Worm (Caenorhabditis elegans) whole organism, late embryonic: Measurements from ENCODE around the gene grd-4.

Experiments used
- ama-1 ChIP-seq: fragments of 150-350 bp; optimal IDR thresholded peaks from 2 replicates; lab custom pipeline; 2014
- ceh-9 ChIP-seq: sonication (generic microtip); optimal IDR thresholded peaks from 2 replicates; lab custom pipeline; 2016; ENCODE audit warnings: mild to moderate bottlenecking, missing genetic modification characterization, inconsistent platforms, missing compliant biosample characterization
- che-1 ChIP-seq: sonication (generic microtip); optimal IDR thresholded peaks from 2 replicates; lab custom pipeline; 2016; ENCODE audit warnings: mild to moderate bottlenecking, missing genetic modification characterization, missing compliant biosample characterization
- odd-2 ChIP-seq: sonication (generic microtip); optimal IDR thresholded peaks from 2 replicates; lab custom pipeline; 2017; ENCODE audit warnings: antibody characterized with exemption, mild to moderate bottlenecking, missing genetic modification characterization, missing compliant biosample characterization
- sox-4 ChIP-seq: sonication (generic microtip); optimal IDR thresholded peaks from 2 replicates; lab custom pipeline; 2017; ENCODE audit warnings: mild to moderate bottlenecking, missing genetic modification characterization, inconsistent platforms, missing compliant biosample characterization
- syd-9 ChIP-seq: sonication (generic microtip); optimal IDR thresholded peaks from 2 replicates; lab custom pipeline; 2016; ENCODE audit warnings: mild to moderate bottlenecking, missing genetic modification characterization, moderate library complexity, missing compliant biosample characterization
- unc-42 ChIP-seq: sonication (generic microtip); optimal IDR thresholded peaks from 2 replicates; lab custom pipeline; 2016; ENCODE audit warnings: missing genotype, missing genetic modification characterization, missing compliant biosample characterization

DNA sequence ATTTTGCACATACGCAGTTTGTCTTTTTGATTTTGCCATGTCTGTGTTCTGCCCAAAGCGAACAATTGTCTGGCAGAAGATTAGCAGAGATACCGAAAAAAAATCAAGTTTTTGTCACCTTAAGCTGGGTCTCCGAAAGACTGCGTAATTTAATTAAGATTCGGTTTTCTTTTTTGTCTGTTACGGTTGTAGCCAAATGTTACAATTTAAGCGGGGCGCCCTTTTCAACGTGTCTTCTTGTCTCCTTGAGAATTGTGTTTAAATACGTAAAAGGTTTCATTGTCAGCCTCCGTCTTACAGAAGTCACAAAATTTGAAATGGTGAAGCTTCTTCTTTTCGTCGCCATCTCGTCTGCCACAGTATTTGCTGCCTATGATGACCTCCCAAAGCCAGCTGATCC, 1.3 kb upstream of the grd-4 start, which contains the start of gene grd-14:
- no peak for TF ChIP-seq unc-42 (tag; lab: Kevin White, UChicago)
- TF ChIP-seq che-1, result no peak
- TF ChIP-seq ama-1 (lab: Kevin White, UChicago), result no peak
- TF ChIP-seq odd-2 (tag; lab: Kevin White, UChicago), result no peak
- no peak for TF ChIP-seq ceh-9 (tag; lab: Kevin White, UChicago)
- TF ChIP-seq syd-9, result no peak
- TF ChIP-seq sox-4 (tag; lab: Kevin White, UChicago), result no peak
